In the genomic region with DNA sequence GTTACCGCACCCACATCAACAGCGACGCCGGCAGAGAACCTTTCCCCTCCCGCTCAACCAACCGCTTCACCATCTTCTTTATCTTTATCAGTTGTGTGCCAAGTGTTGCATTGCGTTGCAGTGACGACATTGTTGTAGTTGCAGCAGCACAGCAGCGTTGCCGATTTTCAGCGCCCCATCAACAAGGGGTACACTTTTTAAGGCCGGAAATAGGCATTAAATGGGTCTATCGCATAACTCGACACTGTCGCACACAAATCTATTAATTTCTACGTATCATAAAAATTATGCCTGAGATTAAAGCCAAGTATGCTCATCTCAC, we compare ENCODE assay signal across 1 fruit fly cellular context.
A peak's percentile ranks its signal among the peaks of the same experiment; 100 is the strongest.
TF ChIP-seq lines count a peak whose summit lies in the region.

No protein-coding gene starts in this region.

TF ChIP-seq in whole organism, embryonic, 481 proteins besides CTCF, POLR2A, EP300 and RAD21 (continued from another document):
- TF ChIP-seq CG3163 (GFP tag; optimal IDR thresholded peaks at IDR 0.05; lab: Kevin White, UChicago) (peak; percentile 44), B-H1 (GFP tag; IDR thresholded peaks at IDR 0.05; lab: Robert Waterston, UW) (no peak), rib (GFP tag; IDR thresholded peaks at IDR 0.05; lab: Robert Waterston, UW) (no peak), CG2678 (tag; optimal IDR thresholded peaks at IDR 0.05; lab: Kevin White, UChicago) (no peak), HLHmδ (GFP tag; optimal IDR thresholded peaks at IDR 0.05; lab: Kevin White, UChicago) (no peak), her (GFP tag; optimal IDR thresholded peaks at IDR 0.05; lab: Kevin White, UChicago) (no peak), CG15269 (tag; optimal IDR thresholded peaks at IDR 0.05; lab: Kevin White, UChicago) (no peak), zen2 (GFP tag; IDR thresholded peaks at IDR 0.05; lab: Robert Waterston, UW; ENCODE audit: partially characterized antibody) (no peak)
